Worm (Caenorhabditis elegans): ENCODE measurements around the gene gcc-1.

- TF ChIP-seq unc-39 (tag; optimal IDR thresholded peaks at IDR 0.05) = no peak
- no peak for TF ChIP-seq mdl-1 (tag; optimal IDR thresholded peaks at IDR 0.05)
- TF ChIP-seq ceh-20 (GFP tag; IDR thresholded peaks at IDR 0.05) = no peak
- no peak for TF ChIP-seq fos-1 (tag; optimal IDR thresholded peaks at IDR 0.05)
- TF ChIP-seq F26F4.8 (GFP tag; conservative IDR thresholded peaks at IDR 0.05) = no peak
These were observed 41.0 kb upstream of the gcc-1 start for ce11 chrX:3118596-3119287.

Measured in whole organism, L4 larva.